Fruit fly (Drosophila melanogaster): Measurements from ENCODE around the gene CG9123.
A peak's percentile ranks its signal among the peaks of the same experiment; 100 is the strongest.

The CG9123 gene

DNA sequence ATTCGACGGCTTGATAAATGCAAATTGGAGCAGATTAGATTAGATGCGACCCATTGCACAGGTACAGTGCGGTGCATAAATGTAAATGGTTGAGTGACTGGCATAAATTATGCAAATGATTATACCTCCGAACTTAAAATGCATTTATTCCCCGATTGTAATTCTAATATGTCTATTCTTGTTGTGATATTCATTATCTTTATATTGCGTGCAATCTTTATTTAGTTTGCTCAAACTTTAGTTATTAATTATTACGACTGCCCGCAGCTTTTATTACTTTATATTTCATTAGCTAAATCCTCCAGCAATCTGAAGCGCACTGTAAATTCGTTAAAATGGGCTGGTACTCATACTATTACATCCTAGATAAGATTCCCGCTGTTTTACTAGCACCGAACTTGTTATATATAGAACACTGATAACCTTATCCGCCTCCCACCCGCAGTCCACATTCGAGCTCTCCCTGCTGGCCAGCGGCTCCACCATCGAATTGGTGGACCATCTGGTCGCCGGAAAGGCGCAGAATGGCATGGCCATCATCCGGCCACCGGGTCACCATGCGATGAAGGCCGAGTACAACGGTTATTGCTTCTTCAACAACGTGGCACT is 6.0 kb downstream of the CG9123 start:
- no peak for TF ChIP-seq CG8478 (optimal IDR thresholded peaks at IDR 0.05)

DNA sequence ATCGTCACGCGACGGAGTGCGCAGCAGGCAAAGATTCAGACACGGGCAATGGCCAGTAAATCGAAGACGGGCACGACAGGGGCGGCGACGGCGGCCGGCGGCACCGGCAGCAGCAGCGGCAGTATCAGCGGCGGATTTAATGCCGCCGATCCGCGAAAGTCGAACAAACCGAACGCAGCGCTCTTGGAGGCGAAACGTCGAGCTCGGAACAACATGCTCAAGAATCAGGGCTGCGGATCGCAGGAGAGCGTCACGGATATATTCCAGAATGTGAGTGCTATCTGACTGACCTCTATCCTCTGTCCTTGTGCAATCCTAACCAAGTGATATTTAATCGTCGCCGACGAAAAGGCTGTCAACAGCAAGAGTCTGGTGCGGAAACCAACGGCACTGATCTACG is 6.9 kb downstream of the CG9123 start:
- TF ChIP-seq CG8478 (optimal IDR thresholded peaks at IDR 0.05): no peak
- no peak for TF ChIP-seq CTCF (optimal IDR thresholded peaks at IDR 0.05)

DNA sequence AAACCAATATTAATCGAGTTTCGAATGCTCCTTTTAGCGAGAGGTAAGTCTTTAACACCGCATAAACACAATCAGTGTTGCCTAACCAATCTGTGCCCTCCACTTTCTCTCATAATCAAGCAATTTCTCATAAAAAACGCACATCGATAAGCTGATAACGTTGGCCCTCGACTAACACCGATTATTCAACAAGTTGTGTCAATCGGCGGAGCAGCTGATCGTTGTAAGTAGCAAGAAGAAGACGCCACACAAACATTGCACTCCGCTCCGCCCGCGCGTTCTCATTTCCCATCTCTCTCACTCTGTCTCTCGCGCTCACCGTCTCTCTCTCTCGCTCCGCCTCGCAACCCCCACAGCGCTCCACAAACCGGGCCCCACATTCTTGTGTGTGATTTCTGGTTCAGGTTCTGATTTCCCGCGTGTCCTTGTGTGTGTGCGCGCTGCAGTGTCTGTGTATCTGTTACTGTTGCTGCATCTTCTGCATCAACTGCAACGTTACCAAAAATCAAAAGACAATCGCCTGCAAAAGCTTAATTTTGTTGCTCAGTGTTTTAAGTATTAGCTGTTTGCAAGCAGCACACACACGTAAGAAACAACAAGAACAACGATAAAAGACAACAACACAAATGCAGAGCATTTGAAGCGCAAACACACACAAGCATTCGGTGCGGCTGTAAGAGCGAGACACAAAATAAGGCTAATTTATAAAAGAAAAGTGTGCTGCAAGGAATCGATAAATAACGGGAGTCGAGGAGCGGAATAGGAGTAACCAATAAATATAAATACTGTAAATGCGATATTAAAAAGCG is 8.6 kb downstream of the CG9123 start, which contains the start of the genes CG9114 and HDAC6:
Gene CG9114, minus strand, starts transcription at position 89 of the 809 bp plus-strand sequence.
Gene HDAC6, plus strand, starts transcription at position 245 of the 809 bp plus-strand sequence.
- TF ChIP-seq CG8478 (optimal IDR thresholded peaks at IDR 0.05): no peak
- TF ChIP-seq CTCF (optimal IDR thresholded peaks at IDR 0.05): no peak

DNA sequence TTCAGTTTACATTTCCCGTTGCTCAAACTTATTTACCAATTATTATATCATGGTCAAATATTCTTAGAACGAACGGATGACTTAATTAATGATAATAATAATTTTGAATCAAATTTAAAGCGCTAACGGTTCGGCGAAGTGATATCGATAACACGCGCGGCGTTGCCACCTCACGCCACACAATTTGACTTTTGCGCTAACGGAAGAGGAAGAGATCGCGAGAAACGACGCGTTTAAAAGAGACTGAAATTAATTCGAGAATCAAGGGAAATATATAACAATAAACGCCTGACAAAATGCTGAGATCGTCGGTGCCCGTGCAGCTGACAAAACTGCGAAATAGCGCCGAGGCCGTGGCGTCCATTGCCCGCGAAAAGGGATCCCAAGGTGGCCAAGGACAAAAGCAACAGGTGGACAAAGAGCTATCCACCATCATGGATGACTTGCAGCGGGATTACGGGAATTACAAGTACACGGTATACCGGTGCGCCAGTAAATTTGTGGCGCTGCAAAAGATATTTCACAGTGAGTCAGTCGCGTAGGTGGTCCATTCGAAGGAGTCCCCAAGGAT is 13.7 kb downstream of the CG9123 start, which contains the start of gene dah:
Gene dah, plus strand, starts transcription at position 195 of the 571 bp plus-strand sequence.
- TF ChIP-seq CG8478 (optimal IDR thresholded peaks at IDR 0.05) (no peak), CTCF (optimal IDR thresholded peaks at IDR 0.05) (no peak)

DNA sequence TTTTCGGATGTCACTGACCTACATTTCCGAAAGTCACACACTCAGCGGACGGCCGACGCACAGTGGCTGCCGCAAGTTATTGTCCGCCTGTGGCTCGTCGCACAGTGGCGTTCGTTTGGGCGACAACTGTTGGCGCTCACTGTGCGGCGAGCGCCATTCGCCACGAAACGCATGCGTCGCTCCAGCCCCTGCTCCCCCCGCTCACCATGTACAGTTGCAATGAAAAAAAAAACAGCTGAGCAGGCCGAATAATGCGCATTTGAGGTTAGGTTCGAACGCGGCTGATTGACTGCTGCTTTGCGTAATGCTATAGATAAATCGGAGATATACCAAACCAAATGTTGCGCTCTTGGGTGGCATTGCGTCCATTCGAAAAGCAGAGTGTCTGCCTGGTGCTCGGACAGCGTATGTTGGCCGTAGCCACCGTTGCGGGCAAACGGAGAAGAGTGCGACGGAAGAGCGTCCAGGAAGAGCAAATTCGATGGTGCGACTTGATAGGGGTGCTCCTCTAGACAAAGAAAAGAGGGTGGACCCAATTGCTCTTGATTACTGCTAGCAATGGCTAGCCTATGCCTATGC is 18.5 kb downstream of the CG9123 start:
- TF ChIP-seq CG8478 (optimal IDR thresholded peaks at IDR 0.05) (no peak), CTCF (optimal IDR thresholded peaks at IDR 0.05) (no peak)

DNA sequence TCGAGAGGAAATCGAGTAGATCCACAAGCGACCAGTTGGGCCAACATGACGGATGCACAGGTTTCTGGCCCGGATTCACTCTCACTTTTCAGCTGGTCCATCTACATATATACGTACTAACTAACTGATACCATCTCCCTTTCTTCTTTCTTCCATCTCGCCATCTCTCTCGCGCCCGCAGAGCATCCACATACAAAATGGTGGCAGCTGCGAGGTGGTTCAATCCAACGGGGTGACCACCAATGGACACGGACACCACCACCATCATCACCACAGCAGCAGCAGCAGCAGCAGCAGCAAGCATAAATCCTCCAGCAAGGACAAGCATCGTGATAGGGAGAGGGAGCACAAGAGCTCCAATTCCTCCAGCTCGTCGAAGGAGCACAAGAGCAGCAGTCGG is 20.9 kb downstream of the CG9123 start:
- no peak for TF ChIP-seq CG8478 (optimal IDR thresholded peaks at IDR 0.05)
- no peak for TF ChIP-seq CTCF (optimal IDR thresholded peaks at IDR 0.05)

DNA sequence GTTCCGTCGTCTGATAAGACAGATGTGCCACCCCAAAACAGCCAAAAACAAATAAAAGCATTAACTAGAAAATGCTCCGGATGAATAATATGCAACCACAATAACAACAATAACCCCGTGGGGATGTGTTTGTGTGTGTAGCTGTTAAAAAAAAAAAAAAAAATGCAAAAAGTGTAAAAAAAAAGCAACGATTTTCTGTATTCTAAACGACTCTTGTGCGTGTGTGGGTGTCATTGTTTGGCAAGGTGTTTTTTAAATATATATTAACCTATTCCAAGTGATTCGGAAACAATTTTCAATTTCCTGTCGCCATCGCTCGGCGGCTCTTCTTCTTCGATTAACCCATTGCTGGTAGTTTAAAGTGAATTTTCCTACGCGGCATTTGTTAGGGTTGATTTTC is 21.4 kb downstream of the CG9123 start:
- TF ChIP-seq CG8478 (optimal IDR thresholded peaks at IDR 0.05): no peak
- TF ChIP-seq CTCF (optimal IDR thresholded peaks at IDR 0.05): no peak

DNA sequence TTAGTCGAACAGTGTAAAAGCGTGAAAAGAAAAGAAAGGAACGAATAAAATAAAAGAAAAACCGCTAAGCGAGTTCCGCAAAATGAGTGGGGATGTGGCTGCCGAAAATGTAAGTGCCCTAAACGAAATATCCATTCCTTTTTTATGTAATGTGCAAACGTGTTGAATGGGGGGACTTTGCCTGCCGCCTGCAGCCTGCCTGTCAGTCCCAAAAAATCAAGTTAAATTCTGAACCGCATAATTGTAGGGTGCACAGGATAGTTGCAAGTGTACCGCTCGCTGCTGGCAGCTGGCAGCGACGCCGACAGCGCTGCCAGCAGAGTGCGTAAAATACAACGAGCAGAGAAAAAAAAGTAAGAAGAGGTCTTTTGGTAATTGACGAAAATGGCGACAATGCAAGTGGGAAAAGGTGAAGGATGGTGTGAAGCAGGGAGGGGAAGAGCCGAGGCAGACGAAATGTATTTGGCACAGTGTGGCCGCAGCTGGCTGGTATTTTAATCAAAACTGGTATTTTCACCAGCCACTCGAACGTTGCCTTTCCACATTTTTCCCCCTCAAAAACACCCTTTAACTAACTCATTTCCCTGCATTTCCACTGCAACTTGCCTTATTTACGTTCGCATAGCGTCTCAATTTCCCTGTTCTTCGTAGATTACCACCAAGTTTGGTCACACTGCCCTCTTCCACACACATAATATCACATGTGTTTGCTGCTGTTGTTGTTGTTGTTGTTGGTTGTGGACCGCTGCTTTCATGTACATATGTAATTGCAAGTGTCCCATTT is 22.0 kb downstream of the CG9123 start:
- no peak for TF ChIP-seq CG8478 (optimal IDR thresholded peaks at IDR 0.05)
- TF ChIP-seq CTCF (optimal IDR thresholded peaks at IDR 0.05): peak in 1 of 2 experiments; percentile 30

DNA sequence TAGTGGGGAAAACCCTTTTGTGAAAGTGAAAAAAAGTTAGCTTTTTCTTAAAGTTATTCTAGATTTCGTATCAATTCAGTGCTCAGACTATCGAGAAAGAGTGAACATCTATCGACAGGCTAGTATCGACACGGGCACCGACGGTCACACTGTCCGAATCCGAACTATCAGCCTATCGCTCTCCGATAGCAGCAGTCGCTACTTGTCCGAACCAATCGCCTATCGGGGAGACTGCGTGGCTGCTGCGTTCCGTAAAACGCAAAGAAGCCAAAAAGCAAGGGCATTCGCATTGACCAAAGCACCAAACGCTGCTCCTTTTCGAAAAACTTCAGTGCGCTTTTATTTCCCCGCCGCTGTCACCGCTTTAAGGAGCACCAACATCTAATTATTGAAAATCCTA is 22.6 kb downstream of the CG9123 start, which contains the start of gene Top1:
Gene Top1, plus strand, starts transcription at position 190 of the 400 bp plus-strand sequence.
- TF ChIP-seq CTCF (optimal IDR thresholded peaks at IDR 0.05) (peak; percentile 34 to 47), CG8478 (optimal IDR thresholded peaks at IDR 0.05) (no peak)

DNA sequence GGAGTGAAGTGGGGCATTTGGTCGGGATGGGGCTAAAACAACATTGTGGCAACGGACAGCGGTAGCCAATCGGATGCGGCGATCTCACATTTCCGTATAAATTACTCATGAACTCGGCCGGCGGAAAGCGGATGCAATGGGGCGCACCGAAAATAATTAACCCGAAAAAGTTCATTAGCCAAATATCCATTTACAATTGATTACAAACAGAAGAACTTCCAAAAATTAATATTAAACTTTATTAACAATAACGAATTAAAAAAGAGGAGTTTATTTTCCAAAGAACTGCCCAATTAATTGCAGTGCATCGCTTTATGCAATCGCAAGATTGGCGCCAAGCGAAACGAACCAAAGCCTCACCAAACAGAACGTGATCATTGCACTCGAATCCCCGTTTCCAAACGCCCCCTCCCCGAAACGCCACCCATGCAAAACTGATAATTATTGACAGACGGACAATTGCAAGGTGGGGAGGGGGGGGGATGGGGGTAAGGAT is 28.0 kb downstream of the CG9123 start:
- TF ChIP-seq CTCF (optimal IDR thresholded peaks at IDR 0.05) (no peak), CG8478 (optimal IDR thresholded peaks at IDR 0.05) (no peak)

DNA sequence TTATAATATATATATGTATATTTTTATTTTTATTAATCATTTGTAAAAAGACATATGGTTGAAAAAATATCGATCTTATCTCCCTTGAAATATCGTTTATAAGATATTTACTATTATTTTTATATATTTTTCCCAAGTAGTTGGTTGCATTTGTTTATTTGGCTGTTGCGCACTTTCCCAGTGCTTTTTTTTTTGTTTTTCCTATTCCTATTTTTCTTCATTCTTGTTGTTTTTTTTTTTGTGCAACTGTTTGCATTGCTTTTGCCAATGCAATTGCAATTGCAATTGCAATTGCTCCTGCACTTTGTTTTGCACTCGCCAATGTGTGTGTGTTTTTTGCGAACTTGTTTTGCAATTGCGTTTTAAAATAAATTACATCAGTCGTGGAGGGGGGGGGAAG is 28.5 kb downstream of the CG9123 start:
- TF ChIP-seq CG8478 (optimal IDR thresholded peaks at IDR 0.05): no peak
- no peak for TF ChIP-seq CTCF (optimal IDR thresholded peaks at IDR 0.05)

DNA sequence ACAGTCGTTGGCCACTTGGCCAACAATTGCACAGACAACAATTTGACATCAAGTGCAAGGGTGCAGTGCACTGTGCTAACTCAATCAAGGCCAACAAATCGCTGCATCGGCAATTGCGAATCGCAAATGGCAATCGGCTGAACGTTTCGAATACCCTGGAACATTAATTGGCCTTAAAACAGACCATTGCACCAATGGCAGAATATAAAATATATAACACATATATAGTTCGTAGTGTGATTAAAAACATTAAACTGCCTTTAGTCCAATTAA is 29.1 kb downstream of the CG9123 start:
- no peak for TF ChIP-seq CTCF (optimal IDR thresholded peaks at IDR 0.05)
- no peak for TF ChIP-seq CG8478 (optimal IDR thresholded peaks at IDR 0.05)

DNA sequence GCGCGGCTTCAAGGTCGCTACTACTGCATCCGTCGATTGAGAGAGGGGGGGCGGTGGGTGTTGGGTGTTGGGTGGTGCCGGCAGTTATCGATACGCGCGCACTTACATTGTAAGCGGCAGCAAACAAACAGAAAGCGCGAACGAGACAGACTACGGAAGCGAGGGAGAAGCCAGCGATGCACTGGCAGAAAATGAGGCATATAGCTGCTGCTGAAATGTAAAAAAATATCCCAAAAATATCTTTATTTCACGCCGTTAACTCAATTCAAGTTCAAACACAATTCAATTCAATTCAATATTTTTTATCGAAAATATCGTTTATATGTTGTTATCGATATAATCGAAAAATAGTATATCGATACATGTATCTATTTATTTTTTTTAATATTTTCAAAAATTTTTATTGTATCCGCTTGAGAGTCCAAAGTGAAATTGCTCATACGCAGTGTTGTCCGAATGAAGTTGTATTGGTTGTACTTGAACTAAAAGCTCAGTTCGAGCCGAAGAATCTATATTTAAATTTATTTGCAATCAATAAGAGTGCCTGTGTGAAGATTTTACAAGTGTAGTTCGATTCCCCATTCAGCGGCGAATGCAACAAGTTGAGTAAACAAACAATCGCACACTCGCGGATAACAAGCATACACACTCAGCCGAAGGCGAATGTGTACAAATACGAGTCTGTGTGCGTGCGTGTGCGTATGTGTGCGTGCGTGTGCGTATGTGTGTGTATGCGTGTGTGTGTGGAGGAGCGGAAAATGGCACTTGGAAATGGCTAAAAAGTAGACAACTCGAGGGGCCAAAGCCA is 29.6 kb downstream of the CG9123 start:
- TF ChIP-seq CG8478 (optimal IDR thresholded peaks at IDR 0.05): no peak
- TF ChIP-seq CTCF (optimal IDR thresholded peaks at IDR 0.05): no peak

DNA sequence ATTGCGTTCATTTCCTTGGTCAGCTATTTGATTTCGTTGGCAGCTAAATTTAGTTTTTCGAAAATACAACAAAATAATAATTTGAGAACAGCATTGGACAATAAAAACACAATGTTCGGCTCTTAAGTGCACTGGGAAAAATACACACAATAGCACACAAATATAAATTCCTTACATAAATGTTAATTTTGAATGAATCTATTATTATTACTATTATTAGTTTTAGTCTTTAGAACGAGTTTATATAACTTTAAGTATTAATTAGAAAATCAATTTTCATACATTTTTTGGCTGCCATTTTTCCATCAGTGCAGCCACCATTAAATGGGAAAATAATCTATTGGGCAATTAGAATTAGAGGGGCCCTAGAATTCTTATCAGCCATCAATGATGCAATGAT is 32.0 kb downstream of the CG9123 start:
- TF ChIP-seq CG8478 (optimal IDR thresholded peaks at IDR 0.05): no peak
- no peak for TF ChIP-seq CTCF (optimal IDR thresholded peaks at IDR 0.05)
